Worm (Caenorhabditis elegans) whole organism, L3 larva: ENCODE results near the gene grsp-2.

Source experiments
- elt-2 ChIP-seq: sonication (generic microtip); optimal IDR thresholded peaks from 2 replicates; lab custom pipeline; 2016; ENCODE audit warnings: missing genetic modification reagents, mild to moderate bottlenecking, missing genetic modification characterization, missing compliant biosample characterization
- eor-1 ChIP-seq, 2 experiments: fragments of 150-350 bp; optimal IDR thresholded peaks; 2 replicates each; lab custom pipeline; 2014 to 2018; ENCODE audit warnings: missing biosample characterization in 2 of 2, missing genetic modification characterization in 2 of 2
- pha-4 ChIP-seq: fragments of 150-350 bp; optimal IDR thresholded peaks from 2 replicates; lab custom pipeline; 2014; ENCODE audit warnings: missing biosample characterization, missing genetic modification reagents, missing genetic modification characterization

Gene grsp-2

ce11 chrIV:8867562-8867961, 51.4 kb downstream of the grsp-2 start:
- no peak for TF ChIP-seq eor-1 (tag; optimal IDR thresholded peaks at IDR 0.05; lab: Kevin White, UChicago)
- peak; percentile 11 for TF ChIP-seq pha-4 (tag; lab: Kevin White, UChicago)
- peak; percentile 51 for TF ChIP-seq elt-2
